Fruit fly (Drosophila melanogaster) whole organism: ENCODE results near the gene Syx17.

Experiments used
- Dll ChIP-seq: fragments of >200 bp; optimal IDR thresholded peaks from 2 replicates; lab custom pipeline; 2017
- EcR ChIP-seq, 2 experiments: fragments of >200 bp; optimal IDR thresholded peaks; 2 replicates each; lab custom pipeline; 2017; ENCODE audit warnings: missing biosample characterization in 2 of 2, missing genetic modification characterization in 2 of 2, missing genetic modification reagents in 2 of 2
- psq ChIP-seq: fragments of >200 bp; optimal IDR thresholded peaks from 2 replicates; lab custom pipeline; 2017

- TF ChIP-seq psq (lab: Kevin White, UChicago) (no peak), Dll (lab: Kevin White, UChicago) (no peak), EcR (GFP tag; optimal IDR thresholded peaks at IDR 0.05; lab: Kevin White, UChicago) (no peak)
These were observed 42.9 kb upstream of the Syx17 start for dm6 chr3L:4360376-4360703.
